Fruit fly (Drosophila melanogaster) whole organism, embryonic: Measurements from ENCODE around the gene sle.

Source experiments
- CG10366 ChIP-seq: fragments of 200-800 bp; sonication (Bioruptor generic); IDR thresholded peaks from 2 replicates; pipeline ENCODE4 v1.3.6; 2022; ENCODE audit warnings: missing biosample characterization, missing genetic modification characterization
- CG11085 ChIP-seq: fragments of 200-800 bp; sonication (Bioruptor generic); IDR thresholded peaks from 2 replicates; pipeline ENCODE4 v1.3.6; 2022; ENCODE audit warnings: missing biosample characterization, missing genetic modification characterization
- CG11504 ChIP-seq: fragments of 200-800 bp; sonication (Bioruptor generic); optimal IDR thresholded peaks from 3 replicates; lab custom pipeline; 2019; ENCODE audit warnings: missing biosample characterization, mild to moderate bottlenecking, missing genetic modification characterization, moderate library complexity
- CG12236 ChIP-seq: fragments of 200-800 bp; sonication (Bioruptor generic); optimal IDR thresholded peaks from 2 replicates; lab custom pipeline; 2016; ENCODE audit warnings: missing biosample characterization, missing genetic modification characterization
- CG12299 ChIP-seq: fragments of 200-800 bp; sonication (Bioruptor generic); optimal IDR thresholded peaks from 2 replicates; lab custom pipeline; 2018; ENCODE audit warnings: missing biosample characterization, mild to moderate bottlenecking, missing genetic modification characterization
- CG14710 ChIP-seq: fragments of 200-800 bp; sonication (Bioruptor generic); optimal IDR thresholded peaks from 3 replicates; lab custom pipeline; 2019; ENCODE audit warnings: missing biosample characterization, mild to moderate bottlenecking, missing genetic modification characterization, moderate library complexity
- CG17568 ChIP-seq: fragments of 200-800 bp; sonication (Bioruptor generic); optimal IDR thresholded peaks from 2 replicates; lab custom pipeline; 2018; ENCODE audit warnings: missing biosample characterization, mild to moderate bottlenecking, missing genetic modification characterization, moderate library complexity
- CG18262 ChIP-seq: fragments of 200-800 bp; optimal IDR thresholded peaks from 3 replicates; lab custom pipeline; 2019; ENCODE audit warnings: missing biosample characterization, mild to moderate bottlenecking, missing genetic modification characterization, moderate library complexity
- CG2120 ChIP-seq: fragments of 200-800 bp; sonication (Bioruptor generic); optimal IDR thresholded peaks from 3 replicates; lab custom pipeline; 2016; ENCODE audit warnings: missing biosample characterization, missing genetic modification characterization
- CG2875 ChIP-seq: fragments of 200-800 bp; sonication (Bioruptor generic); optimal IDR thresholded peaks from 2 replicates; lab custom pipeline; 2017; ENCODE audit warnings: missing biosample characterization, mild to moderate bottlenecking, missing genetic modification characterization, missing genetic modification reagents
- CG30020 ChIP-seq: fragments of 200-800 bp; optimal IDR thresholded peaks from 2 replicates; lab custom pipeline; 2019; ENCODE audit warnings: missing biosample characterization, mild to moderate bottlenecking, missing genetic modification characterization, moderate library complexity
- CG3163 ChIP-seq: fragments of 200-800 bp; sonication (Bioruptor generic); optimal IDR thresholded peaks from 3 replicates; lab custom pipeline; 2016; ENCODE audit warnings: missing biosample characterization, missing genetic modification characterization
- CG4730 ChIP-seq: fragments of 200-800 bp; sonication (Bioruptor generic); IDR thresholded peaks from 2 replicates; pipeline ENCODE4 v1.3.6; 2022; ENCODE audit warnings: missing biosample characterization, missing genetic modification characterization
- CG6683 ChIP-seq: fragments of 200-800 bp; sonication (Bioruptor generic); optimal IDR thresholded peaks from 2 replicates; lab custom pipeline; 2017; ENCODE audit warnings: missing biosample characterization, mild to moderate bottlenecking, missing genetic modification characterization, missing genetic modification reagents
- CG6765 ChIP-seq: fragments of 200-800 bp; sonication (Bioruptor generic); optimal IDR thresholded peaks from 3 replicates; lab custom pipeline; 2017; ENCODE audit warnings: missing biosample characterization, mild to moderate bottlenecking, missing genetic modification characterization
- Dref ChIP-seq: fragments of 200-800 bp; sonication (Bioruptor generic); IDR thresholded peaks from 2 replicates; pipeline ENCODE4 v1.3.6; 2022; ENCODE audit warnings: missing biosample characterization, missing genetic modification characterization
- Hr39 ChIP-seq: fragments of >200 bp; optimal IDR thresholded peaks from 2 replicates; lab custom pipeline; 2017
- Jarid2 ChIP-seq: fragments of 200-800 bp; sonication (Bioruptor generic); optimal IDR thresholded peaks from 3 replicates; lab custom pipeline; 2017; ENCODE audit warnings: mild to moderate bottlenecking, missing biosample characterization, missing genetic modification reagents, missing genetic modification characterization
- MTF-1 ChIP-seq: fragments of 200-800 bp; sonication (Bioruptor generic); optimal IDR thresholded peaks from 2 replicates; lab custom pipeline; 2018; ENCODE audit warnings: missing biosample characterization, mild to moderate bottlenecking, missing genetic modification characterization, borderline replicate concordance
- NC2β ChIP-seq: fragments of 200-800 bp; sonication (Bioruptor generic); optimal IDR thresholded peaks from 2 replicates; lab custom pipeline; 2016; ENCODE audit warnings: missing biosample characterization, missing genetic modification characterization
- Oaz ChIP-seq: fragments of 200-800 bp; sonication (Bioruptor generic); IDR thresholded peaks from 2 replicates; pipeline ENCODE4 v1.3.6; 2022; ENCODE audit warnings: missing biosample characterization, missing genetic modification characterization
- PHDP ChIP-seq: fragments of 200-800 bp; sonication (Bioruptor generic); optimal IDR thresholded peaks from 3 replicates; lab custom pipeline; 2018; ENCODE audit warnings: missing biosample characterization, mild to moderate bottlenecking, missing genetic modification characterization, moderate library complexity
- Rx ChIP-seq: fragments of 200-800 bp; sonication (Bioruptor generic); IDR thresholded peaks from 2 replicates; pipeline ENCODE4 v1.3.6; 2022; ENCODE audit warnings: missing biosample characterization, missing genetic modification characterization
- ac ChIP-seq: fragments of 200-800 bp; sonication (Bioruptor generic); optimal IDR thresholded peaks from 3 replicates; lab custom pipeline; 2017; ENCODE audit warnings: missing biosample characterization, mild to moderate bottlenecking, missing genetic modification characterization
- bowl ChIP-seq: fragments of 200-800 bp; sonication (Bioruptor generic); IDR thresholded peaks from 2 replicates; pipeline ENCODE4 v1.3.6; 2022; ENCODE audit warnings: missing biosample characterization, missing genetic modification characterization
- cg ChIP-seq: fragments of 200-800 bp; sonication (Bioruptor generic); optimal IDR thresholded peaks from 3 replicates; lab custom pipeline; 2019; ENCODE audit warnings: missing biosample characterization, mild to moderate bottlenecking, missing genetic modification characterization, moderate library complexity
- ci ChIP-seq: fragments of 200-800 bp; sonication (Bioruptor generic); IDR thresholded peaks from 3 replicates; pipeline ENCODE4 v1.3.6; 2022; ENCODE audit warnings: missing biosample characterization, missing genetic modification characterization
- disco-r ChIP-seq: fragments of 200-800 bp; sonication (Bioruptor generic); optimal IDR thresholded peaks from 2 replicates; lab custom pipeline; 2016; ENCODE audit warnings: missing biosample characterization, missing genetic modification characterization
- ewg ChIP-seq: fragments of 200-800 bp; sonication (Bioruptor generic); optimal IDR thresholded peaks from 3 replicates; lab custom pipeline; 2017; ENCODE audit warnings: mild to moderate bottlenecking, missing biosample characterization, missing genetic modification reagents, missing genetic modification characterization
- exex ChIP-seq: fragments of 200-800 bp; sonication (Bioruptor generic); optimal IDR thresholded peaks from 4 replicates; lab custom pipeline; 2018; ENCODE audit warnings: missing biosample characterization, mild to moderate bottlenecking, missing genetic modification characterization, moderate library complexity
- fd64A ChIP-seq: fragments of 200-800 bp; sonication (Bioruptor generic); optimal IDR thresholded peaks from 3 replicates; lab custom pipeline; 2018; ENCODE audit warnings: missing biosample characterization, mild to moderate bottlenecking, missing genetic modification characterization
- fd96Cb ChIP-seq: fragments of 200-800 bp; sonication (Bioruptor generic); optimal IDR thresholded peaks from 2 replicates; lab custom pipeline; 2018; ENCODE audit warnings: missing biosample characterization, mild to moderate bottlenecking, missing genetic modification characterization, moderate library complexity
- gem ChIP-seq: fragments of 200-800 bp; sonication (Bioruptor generic); optimal IDR thresholded peaks from 2 replicates; lab custom pipeline; 2019; ENCODE audit warnings: missing biosample characterization, mild to moderate bottlenecking, missing genetic modification characterization, moderate library complexity
- hkb ChIP-seq, 2 experiments: fragments of 200-800 bp in 1 of 2; fragments of >200 bp in 1 of 2; sonication (Bioruptor generic) in 1 of 2; IDR thresholded peaks in 1 of 2; optimal IDR thresholded peaks in 1 of 2; 2 replicates each; pipeline versions ENCODE4 v1.3.6 to Lab custom; 2017 to 2022; ENCODE audit warnings: missing biosample characterization in 1 of 2, missing genetic modification characterization in 1 of 2
- lov ChIP-seq, 2 experiments: fragments of 200-800 bp in 1 of 2; fragments of >200 bp in 1 of 2; sonication (Bioruptor generic) in 1 of 2; IDR thresholded peaks in 1 of 2; optimal IDR thresholded peaks in 1 of 2; 2 replicates in 1 of 2; 3 replicates in 1 of 2; pipeline versions ENCODE4 v1.3.6 to Lab custom; 2017 to 2022; ENCODE audit warnings: missing biosample characterization in 1 of 2, missing genetic modification characterization in 1 of 2
- sens ChIP-seq: fragments of 200-800 bp; sonication (Bioruptor generic); peaks from one replicate; lab custom pipeline; 2016; ENCODE audit warnings: missing biosample characterization, missing genetic modification characterization
- tna ChIP-seq: fragments of 200-800 bp; sonication (Bioruptor generic); IDR thresholded peaks from 2 replicates; pipeline ENCODE4 v1.3.6; 2022; ENCODE audit warnings: missing biosample characterization, missing genetic modification characterization; ENCODE audit not compliant: partially characterized antibody
- toy ChIP-seq: fragments of 200-800 bp; sonication (Bioruptor generic); IDR thresholded peaks from 2 replicates; pipeline ENCODE4 v1.3.6; 2022; ENCODE audit warnings: missing biosample characterization, missing genetic modification characterization
- tup ChIP-seq: fragments of 200-800 bp; sonication (Bioruptor generic); optimal IDR thresholded peaks from 2 replicates; lab custom pipeline; 2016; ENCODE audit warnings: missing biosample characterization, mild to moderate bottlenecking, missing genetic modification characterization, moderate library complexity
- unpg ChIP-seq: fragments of 200-800 bp; sonication (Bioruptor generic); optimal IDR thresholded peaks from 3 replicates; lab custom pipeline; 2018; ENCODE audit warnings: missing biosample characterization, mild to moderate bottlenecking, missing genetic modification characterization, moderate library complexity

Gene sle

DNA sequence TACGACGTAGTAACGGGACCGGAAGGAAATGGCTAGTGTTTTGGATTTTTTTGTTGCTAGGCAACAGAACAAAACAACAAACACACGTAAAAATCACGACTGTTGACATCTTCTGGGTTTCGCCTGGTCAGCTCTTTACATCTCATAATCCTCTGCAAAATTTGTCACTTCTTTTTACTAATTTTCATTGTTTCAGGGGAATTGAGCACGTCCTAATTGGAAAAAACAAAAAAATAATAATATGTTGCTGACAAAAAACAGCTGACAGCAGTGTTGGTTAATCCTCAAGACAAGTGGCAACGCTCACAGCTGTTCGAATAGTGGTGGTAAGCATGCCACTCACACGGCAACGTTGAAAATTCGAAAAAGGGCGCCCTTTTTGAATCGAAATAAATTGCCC, 44.9 kb downstream of the sle start, which contains the start of gene Rfx (continued):
- TF ChIP-seq CG18262 (peak; percentile 30), CG30020 (tag; lab: Kevin White, UChicago) (no peak), disco-r (GFP tag; lab: Kevin White, UChicago) (peak; percentile 13), CG3163 (GFP tag; lab: Kevin White, UChicago) (no peak), toy (GFP tag; lab: Robert Waterston, UW) (no peak), fd64A (GFP tag; lab: Kevin White, UChicago) (no peak), CG10366 (GFP tag; lab: Robert Waterston, UW) (no peak), ac (GFP tag; lab: Kevin White, UChicago) (no peak), Jarid2 (no peak), ci (GFP tag; lab: Robert Waterston, UW) (no peak), PHDP (peak; percentile 27), hkb (optimal IDR thresholded peaks at IDR 0.05; lab: Kevin White, UChicago) (no peak), hkb (GFP tag; IDR thresholded peaks at IDR 0.05; lab: Robert Waterston, UW) (no peak), Oaz (GFP tag; lab: Robert Waterston, UW) (no peak), Rx (no peak), CG12299 (tag; lab: Kevin White, UChicago) (peak; percentile 57), exex (tag; lab: Kevin White, UChicago) (peak; percentile 16), NC2β (GFP tag; lab: Kevin White, UChicago) (peak; percentile 23), lov (optimal IDR thresholded peaks at IDR 0.05; lab: Kevin White, UChicago) (no peak), lov (GFP tag; IDR thresholded peaks at IDR 0.05; lab: Robert Waterston, UW) (no peak), CG2120 (peak; percentile 59), ewg (GFP tag; lab: Kevin White, UChicago) (no peak), Hr39 (lab: Kevin White, UChicago) (no peak), CG11085 (GFP tag; lab: Robert Waterston, UW) (no peak), CG17568 (GFP tag; lab: Kevin White, UChicago) (no peak), CG2875 (GFP tag; lab: Kevin White, UChicago) (no peak), CG12236 (GFP tag; lab: Kevin White, UChicago) (no peak), CG6683 (GFP tag; lab: Kevin White, UChicago) (peak; percentile 21), cg (GFP tag; lab: Kevin White, UChicago) (no peak), CG6765 (peak; percentile 37), bowl (GFP tag; lab: Robert Waterston, UW) (no peak), tup (GFP tag; lab: Kevin White, UChicago) (no peak), CG14710 (tag; lab: Kevin White, UChicago) (peak; percentile 55), Dref (no peak), unpg (GFP tag; lab: Kevin White, UChicago) (peak; percentile 8), fd96Cb (tag; lab: Kevin White, UChicago) (no peak), CG4730 (no peak), MTF-1 (GFP tag; lab: Kevin White, UChicago) (no peak)

DNA sequence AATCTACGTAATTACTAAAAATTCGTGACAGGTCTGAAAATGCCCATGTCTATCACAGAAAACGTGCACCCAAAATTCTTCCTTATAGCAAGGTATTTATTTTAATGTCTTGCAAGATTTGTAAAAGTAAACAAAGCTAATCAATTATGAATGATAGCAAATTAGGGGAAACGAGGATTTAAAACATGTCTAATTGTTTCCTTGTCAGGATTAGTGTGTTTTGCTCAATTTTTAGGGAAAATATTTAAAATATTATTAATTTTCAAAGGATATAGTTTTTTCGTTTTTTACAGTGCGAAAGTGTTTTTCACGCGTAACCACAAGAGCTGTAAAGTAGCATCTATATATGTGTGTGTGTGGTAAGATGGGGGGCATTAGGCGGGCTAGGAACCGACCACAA, 46.1 kb downstream of the sle start:
- TF ChIP-seq gem (peak; percentile 2), sens (GFP tag; lab: Kevin White, UChicago) (peak; percentile 30), CG11504 (peak; percentile 5), tna (no peak)
